Worm (Caenorhabditis elegans) whole organism, L3 larva: ENCODE data around the gene C45G9.5.

ENCODE experiments used
- R02D3.7 ChIP-seq: fragments of 150-350 bp; optimal IDR thresholded peaks from 2 replicates; lab custom pipeline; 2014; ENCODE audit warnings: missing biosample characterization, missing genetic modification characterization
- ZK546.5 ChIP-seq: sonication (generic microtip); optimal IDR thresholded peaks from 2 replicates; lab custom pipeline; 2017; ENCODE audit warnings: missing biosample characterization, missing genetic modification characterization
- aly-2 ChIP-seq: fragments of 150-350 bp; optimal IDR thresholded peaks from 2 replicates; lab custom pipeline; 2014; ENCODE audit warnings: missing biosample characterization, missing genetic modification characterization
- ceh-16 ChIP-seq: sonication (generic microtip); optimal IDR thresholded peaks from 2 replicates; lab custom pipeline; 2017; ENCODE audit warnings: missing biosample characterization, missing genetic modification characterization
- ceh-28 ChIP-seq: fragments of 150-350 bp; optimal IDR thresholded peaks from 2 replicates; lab custom pipeline; 2014; ENCODE audit warnings: missing biosample characterization, missing genetic modification reagents, missing genetic modification characterization
- ceh-82 ChIP-seq: fragments of 150-350 bp; optimal IDR thresholded peaks from 2 replicates; lab custom pipeline; 2014; ENCODE audit warnings: missing biosample characterization, missing genetic modification characterization
- egl-5 ChIP-seq: fragments of 150-350 bp; optimal IDR thresholded peaks from 2 replicates; lab custom pipeline; 2017; ENCODE audit warnings: missing biosample characterization, missing genetic modification reagents, missing genetic modification characterization, inconsistent platforms
- elt-1 ChIP-seq: fragments of 150-350 bp; optimal IDR thresholded peaks from 2 replicates; lab custom pipeline; 2014; ENCODE audit warnings: missing biosample characterization, missing genetic modification characterization
- elt-2 ChIP-seq: sonication (generic microtip); optimal IDR thresholded peaks from 2 replicates; lab custom pipeline; 2016; ENCODE audit warnings: missing genetic modification reagents, mild to moderate bottlenecking, missing genetic modification characterization, missing compliant biosample characterization
- elt-3 ChIP-seq, 3 experiments: fragments of 150-350 bp in 1 of 3; sonication (generic microtip) in 2 of 3; optimal IDR thresholded peaks; 2 replicates in 2 of 3; 4 replicates in 1 of 3; lab custom pipeline; 2014 to 2017; ENCODE audit warnings: missing biosample characterization in 3 of 3, missing genetic modification characterization in 3 of 3
- eor-1 ChIP-seq, 2 experiments: fragments of 150-350 bp; optimal IDR thresholded peaks; 2 replicates each; lab custom pipeline; 2014 to 2018; ENCODE audit warnings: missing biosample characterization in 2 of 2, missing genetic modification characterization in 2 of 2
- fkh-10 ChIP-seq: sonication (generic microtip); optimal IDR thresholded peaks from 2 replicates; lab custom pipeline; 2017; ENCODE audit warnings: missing biosample characterization, missing genetic modification reagents, missing genetic modification characterization
- fkh-2 ChIP-seq: fragments of 150-350 bp; optimal IDR thresholded peaks from 2 replicates; lab custom pipeline; 2014; ENCODE audit warnings: missing biosample characterization, missing genetic modification reagents, missing genetic modification characterization
- fos-1 ChIP-seq: fragments of 150-350 bp; optimal IDR thresholded peaks from 2 replicates; lab custom pipeline; 2014; ENCODE audit warnings: missing biosample characterization, missing genetic modification characterization
- hmg-11 ChIP-seq: sonication (generic microtip); optimal IDR thresholded peaks from 2 replicates; lab custom pipeline; 2016; ENCODE audit warnings: missing genetic modification characterization, missing compliant biosample characterization
- jun-1 ChIP-seq: fragments of 150-350 bp; optimal IDR thresholded peaks from 2 replicates; lab custom pipeline; 2014; ENCODE audit warnings: missing biosample characterization, missing genetic modification reagents, missing genetic modification characterization
- lin-15B ChIP-seq: fragments of 150-350 bp; optimal IDR thresholded peaks from 2 replicates; lab custom pipeline; 2014; ENCODE audit warnings: missing biosample characterization, missing genetic modification characterization
- lin-39 ChIP-seq: fragments of 150-350 bp; optimal IDR thresholded peaks from 2 replicates; lab custom pipeline; 2018; ENCODE audit warnings: missing biosample characterization, missing genetic modification reagents, missing genetic modification characterization
- lsy-12 ChIP-seq: sonication (generic microtip); optimal IDR thresholded peaks from 2 replicates; lab custom pipeline; 2016; ENCODE audit warnings: mild to moderate bottlenecking, missing genetic modification characterization, missing compliant biosample characterization
- mml-1 ChIP-seq: fragments of 150-350 bp; sonication (generic microtip); optimal IDR thresholded peaks from 3 replicates; lab custom pipeline; 2014; ENCODE audit warnings: missing biosample characterization, missing genetic modification characterization
- nfya-1 ChIP-seq: sonication (generic microtip); optimal IDR thresholded peaks from 2 replicates; lab custom pipeline; 2017; ENCODE audit warnings: missing genetic modification characterization, mild to moderate bottlenecking, missing compliant biosample characterization, antibody characterized with exemption, moderate library complexity; ENCODE audit not compliant: insufficient read depth
- nhr-12 ChIP-seq: fragments of 150-350 bp; optimal IDR thresholded peaks from 2 replicates; lab custom pipeline; 2014; ENCODE audit warnings: missing biosample characterization, missing genetic modification characterization
- nhr-23 ChIP-seq: fragments of 150-350 bp; optimal IDR thresholded peaks from 2 replicates; lab custom pipeline; 2014; ENCODE audit warnings: missing biosample characterization, missing genetic modification reagents, missing genetic modification characterization
- nhr-25 ChIP-seq: sonication (generic microtip); optimal IDR thresholded peaks from 2 replicates; lab custom pipeline; 2017; ENCODE audit warnings: missing biosample characterization, missing genetic modification characterization
- nhr-43 ChIP-seq: sonication (generic microtip); optimal IDR thresholded peaks from 2 replicates; lab custom pipeline; 2016; ENCODE audit warnings: mild to moderate bottlenecking, missing genetic modification characterization, missing compliant biosample characterization; ENCODE audit not compliant: poor library complexity, severe bottlenecking
- nhr-67 ChIP-seq: fragments of 150-350 bp; optimal IDR thresholded peaks from 2 replicates; lab custom pipeline; 2014; ENCODE audit warnings: missing biosample characterization, missing genetic modification characterization
- nhr-76 ChIP-seq: fragments of 150-350 bp; sonication (generic microtip); optimal IDR thresholded peaks from 5 replicates; lab custom pipeline; 2014; ENCODE audit warnings: missing biosample characterization, missing genetic modification characterization
- pha-4 ChIP-seq: fragments of 150-350 bp; optimal IDR thresholded peaks from 2 replicates; lab custom pipeline; 2014; ENCODE audit warnings: missing biosample characterization, missing genetic modification reagents, missing genetic modification characterization
- pqm-1 ChIP-seq: fragments of 150-350 bp; optimal IDR thresholded peaks from 2 replicates; lab custom pipeline; 2017; ENCODE audit warnings: missing biosample characterization, missing genetic modification characterization, inconsistent platforms
- skn-1 ChIP-seq: fragments of 150-350 bp; optimal IDR thresholded peaks from 2 replicates; lab custom pipeline; 2014; ENCODE audit warnings: missing biosample characterization, missing genetic modification characterization
- snpc-4 ChIP-seq: fragments of 150-350 bp; optimal IDR thresholded peaks from 2 replicates; lab custom pipeline; 2014; ENCODE audit warnings: missing biosample characterization, missing genetic modification characterization
- tbx-2 ChIP-seq: sonication (generic microtip); optimal IDR thresholded peaks from 2 replicates; lab custom pipeline; 2016; ENCODE audit warnings: mild to moderate bottlenecking, missing genetic modification characterization, missing compliant biosample characterization
- unc-62 ChIP-seq: fragments of 150-350 bp; sonication (generic microtip); optimal IDR thresholded peaks from 4 replicates; lab custom pipeline; 2014; ENCODE audit warnings: missing biosample characterization, missing genetic modification reagents, missing genetic modification characterization
- zag-1 ChIP-seq: fragments of 150-350 bp; optimal IDR thresholded peaks from 2 replicates; lab custom pipeline; 2014; ENCODE audit warnings: missing biosample characterization, missing genetic modification characterization
- ztf-4 ChIP-seq: fragments of 150-350 bp; optimal IDR thresholded peaks from 2 replicates; lab custom pipeline; 2014; ENCODE audit warnings: missing biosample characterization, missing genetic modification characterization

Gene C45G9.5

ce11 chrIII:5031375-5031836 lies 16.5 kb upstream of the C45G9.5 start:
- TF ChIP-seq pha-4 (tag; lab: Kevin White, UChicago) (peak; percentile 76), elt-1 (tag; lab: Kevin White, UChicago) (peak; percentile 11), hmg-11 (tag; lab: Kevin White, UChicago) (peak; percentile 94), nhr-43 (tag; lab: Kevin White, UChicago) (peak; percentile 58), lin-39 (tag; lab: Kevin White, UChicago) (peak; percentile 59), aly-2 (peak; percentile 32), R02D3.7 (tag; lab: Kevin White, UChicago) (peak; percentile 10), nhr-25 (tag; lab: Kevin White, UChicago) (peak; percentile 67), jun-1 (tag; lab: Kevin White, UChicago) (peak; percentile 69), lsy-12 (tag; lab: Kevin White, UChicago) (peak; percentile 73), skn-1 (tag; lab: Kevin White, UChicago) (peak; percentile 65), elt-2 (tag; lab: Kevin White, UChicago) (peak; percentile 62), tbx-2 (peak; percentile 65), nfya-1 (tag; lab: Kevin White, UChicago) (peak; percentile 67), nhr-23 (tag; lab: Kevin White, UChicago) (peak; percentile 67)

ce11 chrIII:5036158-5036557 lies 11.8 kb upstream of the C45G9.5 start, which contains the start of gene C45G9.6:
Gene C45G9.6, plus strand, starts transcription at chrIII:5036458.
- no peak for TF ChIP-seq fos-1 (tag; lab: Kevin White, UChicago)
- peak; percentile 4 for TF ChIP-seq egl-5

- TF ChIP-seq ceh-82 (tag; lab: Kevin White, UChicago), result no peak
- TF ChIP-seq, all 47 proteins: peak for 0
Measured at ce11 chrIII:5042112-5042511, 5.8 kb upstream of the C45G9.5 start, which contains the start of gene nlp-43. Gene nlp-43, plus strand, starts transcription at chrIII:5042412.

ce11 chrIII:5044709-5045108 lies 3.2 kb upstream of the C45G9.5 start, which contains the start of gene C45G9.14:
Gene C45G9.14, plus strand, starts transcription at chrIII:5045009.
- TF ChIP-seq eor-1 (tag; optimal IDR thresholded peaks at IDR 0.05; lab: Kevin White, UChicago) (no peak), R02D3.7 (tag; lab: Kevin White, UChicago) (no peak), nhr-12 (no peak), aly-2 (no peak), nfya-1 (tag; lab: Kevin White, UChicago) (no peak), ceh-28 (tag; lab: Kevin White, UChicago) (no peak), mml-1 (tag; lab: Kevin White, UChicago) (no peak), hmg-11 (tag; lab: Kevin White, UChicago) (no peak), pqm-1 (tag; lab: Kevin White, UChicago) (no peak), fkh-2 (no peak), ZK546.5 (tag; lab: Kevin White, UChicago) (no peak), skn-1 (tag; lab: Kevin White, UChicago) (no peak), nhr-76 (tag; lab: Kevin White, UChicago) (no peak), ceh-82 (tag; lab: Kevin White, UChicago) (no peak), nhr-23 (tag; lab: Kevin White, UChicago) (no peak), ztf-4 (no peak), nhr-67 (tag; lab: Kevin White, UChicago) (no peak), elt-1 (tag; lab: Kevin White, UChicago) (no peak), zag-1 (no peak)

ce11 chrIII:5047175-5047574 lies 742 bp upstream of the C45G9.5 start, which contains the start of gene txbp-3:
Gene txbp-3, minus strand, starts transcription at chrIII:5047459.
- no peak for TF ChIP-seq ZK546.5 (tag; lab: Kevin White, UChicago)
- no peak for TF ChIP-seq ceh-16
- no peak for TF ChIP-seq ztf-4
- peak; percentile 0 for TF ChIP-seq pqm-1 (tag; lab: Kevin White, UChicago)
- TF ChIP-seq snpc-4 (tag; lab: Kevin White, UChicago), result peak; percentile 80
- peak; percentile 70 for TF ChIP-seq lin-15B (tag; lab: Kevin White, UChicago)
- peak; percentile 9 for TF ChIP-seq nhr-43 (tag; lab: Kevin White, UChicago)
- no peak for TF ChIP-seq lsy-12 (tag; lab: Kevin White, UChicago)
- TF ChIP-seq jun-1 (tag; lab: Kevin White, UChicago), result peak; percentile 5
- peak; percentile 23 for TF ChIP-seq lin-39 (tag; lab: Kevin White, UChicago)
- TF ChIP-seq nhr-23 (tag; lab: Kevin White, UChicago), result peak; percentile 27
- TF ChIP-seq unc-62 (GFP tag; lab: Kevin White, UChicago), result no peak
- TF ChIP-seq elt-3 (tag; optimal IDR thresholded peaks at IDR 0.05; lab: Kevin White, UChicago), result no peak
- TF ChIP-seq fkh-10 (GFP tag; lab: Kevin White, UChicago), result peak; percentile 17
- TF ChIP-seq elt-2 (tag; lab: Kevin White, UChicago), result peak; percentile 74
- TF ChIP-seq pha-4 (tag; lab: Kevin White, UChicago), result peak; percentile 32
- TF ChIP-seq nhr-25 (tag; lab: Kevin White, UChicago), result peak; percentile 95
- peak; percentile 20 for TF ChIP-seq nfya-1 (tag; lab: Kevin White, UChicago)
